Worm (Caenorhabditis elegans) whole organism, L1 larva: ENCODE measurements around the gene pinn-1.

Experiments used
- C04F5.9 ChIP-seq: sonication (generic microtip); optimal IDR thresholded peaks from 2 replicates; lab custom pipeline; 2016; ENCODE audit warnings: missing genetic modification characterization, missing compliant biosample characterization
- Y116A8C.19 ChIP-seq: sonication (generic microtip); optimal IDR thresholded peaks from 2 replicates; lab custom pipeline; 2016; ENCODE audit warnings: missing compliant biosample characterization, missing genetic modification characterization, borderline replicate concordance
- alr-1 ChIP-seq: fragments of 200-800 bp; sonication (Bioruptor generic); optimal IDR thresholded peaks from 2 replicates; lab custom pipeline; 2018; ENCODE audit warnings: borderline replicate concordance, mild to moderate bottlenecking, missing genetic modification characterization, missing compliant biosample characterization
- aly-2 ChIP-seq: fragments of 150-350 bp; optimal IDR thresholded peaks from 2 replicates; lab custom pipeline; 2014; ENCODE audit warnings: missing biosample characterization, missing genetic modification characterization
- ceh-90 ChIP-seq: sonication (generic microtip); optimal IDR thresholded peaks from 2 replicates; lab custom pipeline; 2016; ENCODE audit warnings: missing genetic modification characterization, missing compliant biosample characterization
- dsc-1 ChIP-seq: sonication (generic microtip); optimal IDR thresholded peaks from 2 replicates; lab custom pipeline; 2016; ENCODE audit warnings: mild to moderate bottlenecking, missing genetic modification characterization, missing compliant biosample characterization
- efl-1 ChIP-seq, 4 experiments: fragments of 150-350 bp; optimal IDR thresholded peaks in 3 of 4; peaks in 1 of 4; 1 replicate in 1 of 4; 2 replicates in 3 of 4; lab custom pipeline; 2014; ENCODE audit warnings: missing biosample characterization in 2 of 4, missing genetic modification characterization in 2 of 4, missing genetic modification reagents in 2 of 4
- efl-3 ChIP-seq: fragments of 200-800 bp; sonication (Bioruptor generic); optimal IDR thresholded peaks from 2 replicates; lab custom pipeline; 2018; ENCODE audit warnings: mild to moderate bottlenecking, missing genetic modification characterization, missing compliant biosample characterization
- elt-2 ChIP-seq: sonication (generic microtip); optimal IDR thresholded peaks from 2 replicates; lab custom pipeline; 2016; ENCODE audit warnings: missing genetic modification characterization, mild to moderate bottlenecking, inconsistent platforms, missing compliant biosample characterization, missing genetic modification reagents
- fkh-8 ChIP-seq: sonication (generic microtip); optimal IDR thresholded peaks from 2 replicates; lab custom pipeline; 2016; ENCODE audit warnings: mild to moderate bottlenecking, missing genetic modification characterization, missing compliant biosample characterization
- hlh-17 ChIP-seq: fragments of 200-800 bp; sonication (Bioruptor generic); optimal IDR thresholded peaks from 2 replicates; lab custom pipeline; 2018; ENCODE audit warnings: missing genetic modification characterization, mild to moderate bottlenecking, missing compliant biosample characterization, moderate library complexity, borderline replicate concordance
- hpl-2 ChIP-seq: fragments of 150-350 bp; optimal IDR thresholded peaks from 2 replicates; lab custom pipeline; 2014; ENCODE audit warnings: missing biosample characterization, missing genetic modification reagents, missing genetic modification characterization
- irx-1 ChIP-seq: sonication (generic microtip); optimal IDR thresholded peaks from 2 replicates; lab custom pipeline; 2016; ENCODE audit warnings: missing genetic modification characterization, missing compliant biosample characterization
- isw-1 ChIP-seq: fragments of 200-800 bp; sonication (Bioruptor generic); IDR thresholded peaks from 2 replicates; pipeline ENCODE4 v1.3.6; 2022; ENCODE audit warnings: missing genetic modification characterization, missing compliant biosample characterization
- lin-13 ChIP-seq: fragments of 150-350 bp; optimal IDR thresholded peaks from 2 replicates; lab custom pipeline; 2014; ENCODE audit warnings: missing biosample characterization, missing genetic modification reagents, missing genetic modification characterization
- lin-35 ChIP-seq, 2 experiments: fragments of 150-350 bp; optimal IDR thresholded peaks; 2 replicates each; lab custom pipeline; 2014; ENCODE audit warnings: missing biosample characterization in 2 of 2, missing genetic modification characterization in 2 of 2, missing genetic modification reagents in 2 of 2
- lsy-2 ChIP-seq, 2 experiments: fragments of 150-350 bp; optimal IDR thresholded peaks; 2 replicates each; lab custom pipeline; 2014; ENCODE audit warnings: missing biosample characterization in 2 of 2, missing genetic modification characterization in 2 of 2
- mef-2 ChIP-seq: fragments of 150-350 bp; optimal IDR thresholded peaks from 2 replicates; lab custom pipeline; 2014; ENCODE audit warnings: missing biosample characterization, missing genetic modification characterization
- nhr-20 ChIP-seq: sonication (generic microtip); optimal IDR thresholded peaks from 2 replicates; lab custom pipeline; 2016; ENCODE audit warnings: mild to moderate bottlenecking, missing genetic modification characterization, missing compliant biosample characterization
- nhr-71 ChIP-seq: sonication (generic microtip); optimal IDR thresholded peaks from 2 replicates; lab custom pipeline; 2016; ENCODE audit warnings: mild to moderate bottlenecking, missing genetic modification characterization, moderate library complexity, missing compliant biosample characterization
- nhr-77 ChIP-seq: fragments of 150-350 bp; optimal IDR thresholded peaks from 2 replicates; lab custom pipeline; 2014; ENCODE audit warnings: missing biosample characterization, missing genetic modification characterization
- nhr-84 ChIP-seq: sonication (generic microtip); optimal IDR thresholded peaks from 2 replicates; lab custom pipeline; 2017; ENCODE audit warnings: missing biosample characterization, missing genetic modification characterization
- nhr-85 ChIP-seq: sonication (generic microtip); peaks from one replicate; lab custom pipeline; 2016; ENCODE audit warnings: missing genetic modification characterization, inconsistent platforms, missing compliant biosample characterization
- pax-3 ChIP-seq: fragments of 200-800 bp; sonication (Bioruptor generic); optimal IDR thresholded peaks from 2 replicates; lab custom pipeline; 2018; ENCODE audit warnings: mild to moderate bottlenecking, missing genetic modification characterization, moderate library complexity, missing compliant biosample characterization
- pqm-1 ChIP-seq: sonication (generic microtip); optimal IDR thresholded peaks from 3 replicates; lab custom pipeline; 2017; ENCODE audit warnings: missing biosample characterization, missing genetic modification characterization
- rnt-1 ChIP-seq: sonication (generic microtip); optimal IDR thresholded peaks from 2 replicates; lab custom pipeline; 2016; ENCODE audit warnings: mild to moderate bottlenecking, missing genetic modification characterization, moderate library complexity, missing compliant biosample characterization
- skn-1 ChIP-seq: fragments of 150-350 bp; optimal IDR thresholded peaks from 2 replicates; lab custom pipeline; 2014; ENCODE audit warnings: missing biosample characterization, missing genetic modification characterization
- snpc-4 ChIP-seq: fragments of 150-350 bp; optimal IDR thresholded peaks from 2 replicates; lab custom pipeline; 2014; ENCODE audit warnings: missing biosample characterization, missing genetic modification characterization
- snu-23 ChIP-seq: sonication (generic microtip); optimal IDR thresholded peaks from 2 replicates; lab custom pipeline; 2016; ENCODE audit warnings: missing genetic modification characterization, missing compliant biosample characterization
- sup-37 ChIP-seq: fragments of 200-800 bp; sonication (Bioruptor generic); optimal IDR thresholded peaks from 2 replicates; lab custom pipeline; 2018; ENCODE audit warnings: mild to moderate bottlenecking, missing genetic modification characterization, missing compliant biosample characterization
- swsn-7 ChIP-seq: sonication (generic microtip); optimal IDR thresholded peaks from 2 replicates; lab custom pipeline; 2016; ENCODE audit warnings: missing genetic modification characterization, missing compliant biosample characterization
- tbx-2 ChIP-seq: sonication (generic microtip); optimal IDR thresholded peaks from 2 replicates; lab custom pipeline; 2016; ENCODE audit warnings: missing genetic modification characterization, missing compliant biosample characterization
- unc-30 ChIP-seq: sonication (generic microtip); optimal IDR thresholded peaks from 2 replicates; lab custom pipeline; 2017; ENCODE audit warnings: missing biosample characterization, missing genetic modification characterization
- xbp-1 ChIP-seq: sonication (generic microtip); optimal IDR thresholded peaks from 2 replicates; lab custom pipeline; 2016; ENCODE audit warnings: missing genetic modification characterization, missing compliant biosample characterization
- zag-1 ChIP-seq: fragments of 150-350 bp; optimal IDR thresholded peaks from 2 replicates; lab custom pipeline; 2014; ENCODE audit warnings: missing biosample characterization, missing genetic modification characterization
- ztf-4 ChIP-seq: fragments of 150-350 bp; optimal IDR thresholded peaks from 2 replicates; lab custom pipeline; 2014; ENCODE audit warnings: missing biosample characterization, missing genetic modification characterization

Gene pinn-1

DNA sequence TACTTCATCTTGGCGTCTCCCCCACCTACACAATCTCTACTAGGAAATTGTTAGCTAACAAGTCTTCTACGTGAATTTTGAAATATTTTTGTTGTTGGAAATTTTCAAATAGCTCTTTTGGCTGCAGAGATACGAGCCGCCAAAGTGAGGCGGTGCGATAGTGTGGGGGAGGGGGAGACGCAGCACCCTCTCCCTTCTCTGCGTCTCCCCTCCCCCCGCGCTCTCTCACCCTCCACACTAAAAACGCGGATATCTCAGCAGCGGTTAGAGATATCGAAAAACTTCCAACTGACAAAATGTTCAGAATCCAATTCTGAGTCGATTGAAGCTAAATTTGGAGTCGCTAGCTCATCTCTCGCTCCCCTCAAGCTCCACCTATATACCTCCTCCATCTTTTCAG lies 36.2 kb upstream of the pinn-1 start:
- TF ChIP-seq alr-1 (tag; lab: Kevin White, UChicago) (no peak), nhr-71 (tag; lab: Kevin White, UChicago) (no peak), aly-2 (tag; lab: Kevin White, UChicago) (no peak), Y116A8C.19 (tag; lab: Kevin White, UChicago) (no peak), efl-1 (optimal IDR thresholded peaks at IDR 0.05; lab: Kevin White, UChicago) (no peak), efl-1 (GFP tag; optimal IDR thresholded peaks at IDR 0.05 in 1 of 2; lab: Kevin White, UChicago) (peak in 1 of 2 experiments; percentile 18)
- TF ChIP-seq, all 84 proteins: peak for 1

DNA sequence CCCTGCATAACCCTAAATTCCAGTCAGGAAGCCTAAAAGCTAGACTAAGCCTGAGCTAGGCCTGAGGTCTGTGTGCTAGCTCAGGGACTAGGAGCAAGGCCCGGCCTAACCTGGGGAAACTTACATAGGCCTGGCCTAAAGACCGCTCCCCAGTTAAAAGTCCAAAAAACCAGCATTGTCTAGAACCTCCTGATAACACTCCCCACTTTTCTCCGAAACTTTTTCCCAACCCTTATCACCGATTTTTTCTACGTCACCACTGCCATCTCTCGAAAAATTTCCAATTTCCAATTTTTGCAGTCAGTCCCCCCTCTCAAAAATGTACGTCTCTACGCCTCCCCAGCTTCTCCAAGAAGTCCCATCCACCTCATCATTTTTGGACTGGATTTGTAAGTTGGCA lies 34.8 kb upstream of the pinn-1 start, which contains the start of gene ZK355.2:
ZK355.2 (plus strand) TSS at position 301 of the 400 bp plus-strand sequence.
- TF ChIP-seq mef-2 (tag; lab: Kevin White, UChicago) (no peak), pqm-1 (tag; lab: Kevin White, UChicago) (peak; percentile 50)

DNA sequence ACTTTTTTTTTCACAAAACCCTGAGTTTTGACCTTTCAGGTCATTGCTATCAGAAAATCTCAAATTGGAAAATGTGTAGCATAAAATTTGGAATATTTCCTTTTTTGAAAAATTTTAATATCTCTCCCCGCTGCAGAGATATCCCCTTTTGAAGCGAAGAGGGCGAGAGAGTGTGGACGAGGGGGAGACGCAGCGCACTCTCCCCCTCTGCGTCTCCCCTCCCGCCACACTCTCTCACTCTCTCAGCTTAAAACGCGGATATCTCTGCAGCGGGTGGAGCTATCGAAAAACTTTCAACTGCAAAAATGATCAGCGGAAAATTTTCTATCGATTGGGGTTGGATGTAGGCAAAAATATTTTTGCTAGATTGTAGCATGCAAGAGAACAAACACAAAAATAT lies 34.0 kb upstream of the pinn-1 start:
- TF ChIP-seq pax-3 (tag; lab: Kevin White, UChicago) (no peak), irx-1 (tag; lab: Kevin White, UChicago) (no peak), C04F5.9 (tag; lab: Kevin White, UChicago) (no peak), dsc-1 (no peak), nhr-77 (tag; lab: Kevin White, UChicago) (no peak), unc-30 (tag; lab: Kevin White, UChicago) (no peak), hpl-2 (GFP tag; lab: Kevin White, UChicago) (no peak), nhr-85 (tag; lab: Kevin White, UChicago) (no peak), Y116A8C.19 (tag; lab: Kevin White, UChicago) (no peak), nhr-84 (tag; lab: Kevin White, UChicago) (no peak), skn-1 (no peak), swsn-7 (tag; lab: Kevin White, UChicago) (no peak), efl-3 (GFP tag; lab: Kevin White, UChicago) (no peak), tbx-2 (tag; lab: Kevin White, UChicago) (no peak), isw-1 (no peak), lin-13 (GFP tag; lab: Kevin White, UChicago) (no peak), zag-1 (no peak), ztf-4 (tag; lab: Kevin White, UChicago) (no peak), lsy-2 (tag; optimal IDR thresholded peaks at IDR 0.05; lab: Kevin White, UChicago) (no peak)

DNA sequence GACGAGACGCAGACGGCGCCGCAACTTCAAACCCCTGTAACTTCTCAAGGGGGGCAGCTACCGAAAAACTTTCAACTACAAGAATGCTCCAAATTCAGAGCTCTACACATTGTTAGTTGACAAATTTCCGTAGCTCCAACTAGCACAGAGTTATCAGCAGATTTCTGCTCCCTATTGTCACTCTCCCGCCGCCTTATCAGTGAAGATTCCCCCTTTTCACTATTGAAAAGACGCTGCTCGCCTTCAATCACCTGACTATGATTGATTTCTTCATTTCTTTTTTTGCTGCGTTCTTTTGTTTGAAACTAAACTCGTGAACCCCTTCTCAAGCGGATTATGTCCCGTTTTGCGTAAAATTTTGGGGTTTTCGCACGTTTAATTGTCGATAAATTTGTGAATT lies 33.6 kb upstream of the pinn-1 start:
- no peak for TF ChIP-seq nhr-20 (tag; lab: Kevin White, UChicago)
- no peak for TF ChIP-seq fkh-8
- TF ChIP-seq elt-2 (tag; lab: Kevin White, UChicago): peak; percentile 41
- peak in 1 of 2 experiments; percentile 34 for TF ChIP-seq lin-35 (GFP tag; optimal IDR thresholded peaks at IDR 0.05; lab: Kevin White, UChicago)
- no peak for TF ChIP-seq hlh-17 (GFP tag; lab: Kevin White, UChicago)

ce11 chrII:2921860-2922259 lies 33.1 kb upstream of the pinn-1 start:
- no peak for TF ChIP-seq ceh-90
- TF ChIP-seq sup-37 (GFP tag; lab: Kevin White, UChicago): no peak
- no peak for TF ChIP-seq xbp-1
- no peak for TF ChIP-seq snpc-4 (tag; lab: Kevin White, UChicago)
- TF ChIP-seq fkh-8: no peak
- TF ChIP-seq snu-23: no peak
- no peak for TF ChIP-seq rnt-1 (tag; lab: Kevin White, UChicago)
